Worm (Caenorhabditis elegans) whole organism, young adult: ENCODE data around the gene E01G4.6.

Experiments used
- B0019.2 ChIP-seq: fragments of 200-800 bp; sonication (Bioruptor generic); conservative IDR thresholded peaks from 2 replicates; pipeline ENCODE4 v1.3.6; 2022; ENCODE audit warnings: missing genetic modification reagents, missing genetic modification characterization, missing compliant biosample characterization
- B0035.1 ChIP-seq: sonication (generic microtip); optimal IDR thresholded peaks from 2 replicates; lab custom pipeline; 2016; ENCODE audit warnings: missing genetic modification characterization, mild to moderate bottlenecking, missing compliant biosample characterization, missing genotype, missing genetic modification reagents
- B0336.3 ChIP-seq: fragments of 200-800 bp; sonication (Bioruptor generic); IDR thresholded peaks from 2 replicates; pipeline ENCODE4 v1.3.6; 2022; ENCODE audit warnings: missing genetic modification characterization, missing compliant biosample characterization
- C06A6.2 ChIP-seq: fragments of 200-800 bp; sonication (Bioruptor generic); conservative IDR thresholded peaks from 2 replicates; pipeline ENCODE4 v1.3.6; 2022; ENCODE audit warnings: missing genetic modification characterization, missing compliant biosample characterization
- D2030.7 ChIP-seq: fragments of 200-800 bp; sonication (Bioruptor generic); IDR thresholded peaks from 2 replicates; pipeline ENCODE4 v1.3.6; 2022; ENCODE audit warnings: missing genetic modification reagents, missing genetic modification characterization, missing compliant biosample characterization
- F10E7.11 ChIP-seq: sonication (generic microtip); optimal IDR thresholded peaks from 2 replicates; lab custom pipeline; 2017; ENCODE audit warnings: mild to moderate bottlenecking, missing genetic modification characterization, moderate library complexity, missing compliant biosample characterization
- F22D6.2 ChIP-seq: sonication (generic microtip); optimal IDR thresholded peaks from 2 replicates; lab custom pipeline; 2016; ENCODE audit warnings: mild to moderate bottlenecking, missing genetic modification characterization, missing compliant biosample characterization
- F52B5.7 ChIP-seq: sonication (generic microtip); optimal IDR thresholded peaks from 2 replicates; lab custom pipeline; 2016; ENCODE audit warnings: mild to moderate bottlenecking, missing genetic modification characterization, missing compliant biosample characterization
- F57A8.1 ChIP-seq: fragments of 200-800 bp; sonication (Bioruptor generic); optimal IDR thresholded peaks from 2 replicates; lab custom pipeline; 2018; ENCODE audit warnings: mild to moderate bottlenecking, missing genetic modification characterization, moderate library complexity, missing compliant biosample characterization
- Y95B8A.8 ChIP-seq: fragments of 200-800 bp; sonication (Bioruptor generic); IDR thresholded peaks from 2 replicates; pipeline ENCODE4 v1.3.6; 2022; ENCODE audit warnings: missing genetic modification reagents, missing genetic modification characterization, missing compliant biosample characterization
- aptf-2 ChIP-seq: fragments of 200-800 bp; sonication (Bioruptor generic); conservative IDR thresholded peaks from 2 replicates; pipeline ENCODE4 v1.3.6; 2022; ENCODE audit warnings: missing genetic modification reagents, missing genetic modification characterization, missing compliant biosample characterization
- aptf-3 ChIP-seq: fragments of 200-800 bp; sonication (Bioruptor generic); IDR thresholded peaks from 2 replicates; pipeline ENCODE4 v1.3.6; 2022; ENCODE audit warnings: missing genetic modification characterization, missing compliant biosample characterization
- attf-3 ChIP-seq: fragments of 200-800 bp; sonication (Bioruptor generic); conservative IDR thresholded peaks from 2 replicates; pipeline ENCODE4 v1.3.6; 2022; ENCODE audit warnings: missing genetic modification reagents, missing genetic modification characterization, missing compliant biosample characterization
- bed-1 ChIP-seq: fragments of 200-800 bp; sonication (Bioruptor generic); IDR thresholded peaks from 2 replicates; pipeline ENCODE4 v1.3.6; 2022; ENCODE audit warnings: missing genetic modification reagents, missing genetic modification characterization, missing compliant biosample characterization
- bed-2 ChIP-seq: fragments of 200-800 bp; sonication (Bioruptor generic); IDR thresholded peaks from 2 replicates; pipeline ENCODE4 v1.3.6; 2022; ENCODE audit warnings: missing genetic modification reagents, missing genetic modification characterization, missing compliant biosample characterization
- cebp-2 ChIP-seq: fragments of 200-800 bp; sonication (Bioruptor generic); IDR thresholded peaks from 2 replicates; pipeline ENCODE4 v1.3.6; 2022; ENCODE audit warnings: missing genetic modification characterization, missing compliant biosample characterization
- ceh-40 ChIP-seq: fragments of 200-800 bp; sonication (Bioruptor generic); IDR thresholded peaks from 2 replicates; pipeline ENCODE4 v1.3.6; 2022; ENCODE audit warnings: missing genetic modification characterization, missing compliant biosample characterization
- ceh-79 ChIP-seq: sonication (generic microtip); optimal IDR thresholded peaks from 2 replicates; lab custom pipeline; 2017; ENCODE audit warnings: mild to moderate bottlenecking, missing genetic modification characterization, missing compliant biosample characterization
- die-1 ChIP-seq: sonication (generic microtip); optimal IDR thresholded peaks from 2 replicates; lab custom pipeline; 2016; ENCODE audit warnings: missing genotype, mild to moderate bottlenecking, missing genetic modification characterization, missing compliant biosample characterization
- dpl-1 ChIP-seq: fragments of 150-350 bp; optimal IDR thresholded peaks from 2 replicates; lab custom pipeline; 2014; ENCODE audit warnings: missing biosample characterization, missing genetic modification reagents, missing genetic modification characterization
- gei-17 ChIP-seq: fragments of 200-800 bp; sonication (Bioruptor generic); optimal IDR thresholded peaks from 2 replicates; lab custom pipeline; 2018; ENCODE audit warnings: mild to moderate bottlenecking, missing genetic modification characterization, missing compliant biosample characterization
- hlh-12 ChIP-seq: sonication (generic microtip); optimal IDR thresholded peaks from 2 replicates; lab custom pipeline; 2016; ENCODE audit warnings: missing genetic modification characterization, missing compliant biosample characterization
- lag-1 ChIP-seq: fragments of 200-800 bp; sonication (Bioruptor generic); IDR thresholded peaks from 2 replicates; pipeline ENCODE4 v1.3.6; 2022; ENCODE audit warnings: missing genetic modification reagents, missing genetic modification characterization, missing compliant biosample characterization
- let-526 ChIP-seq: fragments of 200-800 bp; sonication (Bioruptor generic); IDR thresholded peaks from 2 replicates; pipeline ENCODE4 v1.3.6; 2022; ENCODE audit warnings: missing genetic modification reagents, missing genetic modification characterization, missing compliant biosample characterization
- madf-3 ChIP-seq: fragments of 200-800 bp; sonication (Bioruptor generic); IDR thresholded peaks from 2 replicates; pipeline ENCODE4 v1.3.6; 2022; ENCODE audit warnings: missing genetic modification reagents, missing genetic modification characterization, missing compliant biosample characterization
- madf-6 ChIP-seq: fragments of 200-800 bp; sonication (Bioruptor generic); IDR thresholded peaks from 2 replicates; pipeline ENCODE4 v1.3.6; 2022; ENCODE audit warnings: missing genetic modification reagents, missing genetic modification characterization, missing compliant biosample characterization
- mcd-1 ChIP-seq: fragments of 200-800 bp; sonication (Bioruptor generic); IDR thresholded peaks from 2 replicates; pipeline ENCODE4 v1.3.6; 2022; ENCODE audit warnings: missing genetic modification reagents, missing genetic modification characterization, missing compliant biosample characterization
- mel-28 ChIP-seq: sonication (generic microtip); optimal IDR thresholded peaks from 2 replicates; lab custom pipeline; 2016; ENCODE audit warnings: borderline replicate concordance, mild to moderate bottlenecking, missing genetic modification characterization, missing compliant biosample characterization
- nfya-1 ChIP-seq: sonication (generic microtip); optimal IDR thresholded peaks from 2 replicates; lab custom pipeline; 2017; ENCODE audit warnings: antibody characterized with exemption, missing compliant biosample characterization, missing genetic modification characterization, borderline replicate concordance; ENCODE audit not compliant: insufficient read depth
- nfyb-1 ChIP-seq: fragments of 200-800 bp; sonication (Bioruptor generic); IDR thresholded peaks from 2 replicates; pipeline ENCODE4 v1.3.6; 2022; ENCODE audit warnings: missing genetic modification reagents, missing genetic modification characterization, missing compliant biosample characterization
- nhr-80 ChIP-seq: sonication (generic microtip); optimal IDR thresholded peaks from 2 replicates; lab custom pipeline; 2016; ENCODE audit warnings: missing genetic modification characterization, missing compliant biosample characterization
- pha-4 ChIP-seq: fragments of 150-350 bp; sonication (generic microtip); optimal IDR thresholded peaks from 2 replicates; lab custom pipeline; 2014; ENCODE audit warnings: missing biosample characterization, missing genetic modification reagents, missing genetic modification characterization
- rcor-1 ChIP-seq: fragments of 200-800 bp; sonication (Bioruptor generic); IDR thresholded peaks from 2 replicates; pipeline ENCODE4 v1.3.6; 2022; ENCODE audit warnings: missing genetic modification reagents, missing genetic modification characterization, missing compliant biosample characterization
- rec-8 ChIP-seq, 2 experiments: sonication (generic microtip); optimal IDR thresholded peaks; 2 replicates each; lab custom pipeline; 2016; ENCODE audit warnings: mild to moderate bottlenecking in 2 of 2, missing genetic modification characterization in 2 of 2, missing genetic modification reagents in 2 of 2, missing genotype in 2 of 2, missing biosample characterization in 1 of 2, missing compliant biosample characterization in 1 of 2, moderate library complexity in 1 of 2
- sdz-38 ChIP-seq: sonication (generic microtip); optimal IDR thresholded peaks from 2 replicates; lab custom pipeline; 2016; ENCODE audit warnings: missing genotype, missing genetic modification characterization, missing compliant biosample characterization
- snpc-1.1 ChIP-seq: sonication (generic microtip); optimal IDR thresholded peaks from 2 replicates; lab custom pipeline; 2017; ENCODE audit warnings: missing genetic modification characterization, mild to moderate bottlenecking, missing compliant biosample characterization, antibody characterized with exemption, moderate library complexity, missing genotype, missing genetic modification reagents; ENCODE audit not compliant: insufficient read depth
- snpc-1.3 ChIP-seq: sonication (generic microtip); optimal IDR thresholded peaks from 2 replicates; lab custom pipeline; 2017; ENCODE audit warnings: missing genetic modification characterization, mild to moderate bottlenecking, missing compliant biosample characterization, antibody characterized with exemption, moderate library complexity, missing genotype, missing genetic modification reagents; ENCODE audit not compliant: insufficient read depth
- snpc-3.4 ChIP-seq: sonication (generic microtip); optimal IDR thresholded peaks from 2 replicates; lab custom pipeline; 2017; ENCODE audit warnings: missing genetic modification characterization, mild to moderate bottlenecking, missing compliant biosample characterization, antibody characterized with exemption, moderate library complexity, missing genotype, missing genetic modification reagents
- tbp1 ChIP-seq: fragments of 200-800 bp; sonication (Bioruptor generic); optimal IDR thresholded peaks from 2 replicates; lab custom pipeline; 2018; ENCODE audit warnings: mild to moderate bottlenecking, missing genetic modification characterization, missing compliant biosample characterization
- tbx-9 ChIP-seq: sonication (generic microtip); optimal IDR thresholded peaks from 2 replicates; lab custom pipeline; 2016; ENCODE audit warnings: borderline replicate concordance, missing genetic modification characterization, inconsistent platforms, missing compliant biosample characterization
- tlf-1 ChIP-seq: fragments of 200-800 bp; sonication (Bioruptor generic); optimal IDR thresholded peaks from 2 replicates; lab custom pipeline; 2018; ENCODE audit warnings: mild to moderate bottlenecking, missing genetic modification characterization, missing compliant biosample characterization
- unc-62 ChIP-seq: fragments of 150-350 bp; optimal IDR thresholded peaks from 2 replicates; lab custom pipeline; 2014; ENCODE audit warnings: missing biosample characterization, missing genetic modification reagents, missing genetic modification characterization
- xnd-1 ChIP-seq: sonication (generic microtip); optimal IDR thresholded peaks from 2 replicates; lab custom pipeline; 2016; ENCODE audit warnings: missing genotype, missing genetic modification reagents, missing genetic modification characterization, missing compliant biosample characterization

The E01G4.6 gene

DNA sequence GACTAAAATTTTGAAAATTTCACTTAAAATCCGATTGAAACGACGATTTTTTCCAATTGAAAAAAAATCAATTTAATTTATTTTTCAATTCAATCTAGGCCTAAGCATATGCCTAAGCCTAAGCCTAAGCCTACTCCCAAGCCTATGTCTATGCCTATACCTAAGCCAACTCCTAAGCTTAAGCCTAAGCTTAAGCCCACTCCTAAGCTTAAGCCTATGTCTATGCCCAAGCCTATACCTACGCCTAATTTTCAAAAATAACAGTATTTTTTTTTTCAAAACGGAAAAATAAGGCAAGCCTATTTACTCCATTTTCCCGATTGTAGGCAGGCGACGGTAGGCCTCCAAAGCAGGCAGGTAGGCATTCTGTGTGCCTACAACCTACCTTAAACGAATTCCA, 37.9 kb upstream of the E01G4.6 start (continued):
- TF ChIP-seq xnd-1 (tag; lab: Kevin White, UChicago) (no peak), nfya-1 (tag; lab: Kevin White, UChicago) (no peak), B0019.2 (no peak), B0035.1 (tag; lab: Kevin White, UChicago) (no peak)

DNA sequence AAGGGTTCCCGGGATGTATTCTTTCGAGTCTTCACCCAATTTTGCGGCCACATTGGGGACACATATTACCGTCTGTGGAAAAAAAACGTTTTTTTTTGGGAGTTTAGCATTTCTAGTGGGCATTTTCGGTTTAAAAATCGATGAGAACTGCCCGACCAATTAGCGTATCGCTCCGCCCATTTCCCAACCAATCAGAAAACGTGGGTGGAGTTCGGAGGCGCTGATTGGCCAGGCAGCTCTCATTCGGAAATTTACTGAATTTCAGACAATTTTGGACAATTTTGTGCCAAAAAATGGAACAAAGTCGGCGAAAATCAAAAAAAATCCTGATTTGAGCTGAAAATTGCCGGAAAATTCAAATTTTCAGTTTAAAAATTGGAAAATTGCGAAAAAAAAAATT, 35.6 kb upstream of the E01G4.6 start:
- TF ChIP-seq mcd-1 (GFP tag; lab: Robert Waterston, UW): no peak
- peak; percentile 75; the same call in 1 of the 2 replicates for TF ChIP-seq nfyb-1 (GFP tag; lab: Robert Waterston, UW)

DNA sequence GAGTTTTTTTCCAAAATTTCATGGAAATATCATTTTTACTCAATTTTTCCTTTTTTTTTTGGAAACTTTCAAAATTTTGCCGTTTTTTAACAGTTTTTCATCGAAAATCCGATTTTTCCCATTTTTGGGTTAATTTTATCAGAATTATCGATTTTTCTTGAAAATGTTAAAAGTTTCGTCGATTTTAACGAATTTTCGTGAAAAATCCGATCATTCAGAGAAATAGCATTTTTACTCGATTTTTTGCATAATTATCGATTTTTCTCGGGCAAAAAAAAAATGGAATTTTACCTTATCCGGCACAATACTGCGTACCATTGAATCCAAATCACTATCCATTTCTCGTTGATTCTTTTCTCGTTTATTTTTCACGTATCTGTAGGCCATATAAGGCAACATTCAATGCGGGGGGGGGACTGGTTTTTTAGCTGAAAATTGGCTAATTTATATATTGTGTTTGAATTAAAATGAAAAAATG, 35.0 kb upstream of the E01G4.6 start, which contains the start of gene tbc-14:
Gene tbc-14, minus strand, starts transcription at position 428 of the 478 bp plus-strand sequence.
- TF ChIP-seq snpc-3.4 (no peak), dpl-1 (no peak), aptf-3 (no peak), rcor-1 (GFP tag; lab: Robert Waterston, UW) (no peak), F57A8.1 (no peak), tbx-9 (tag; lab: Kevin White, UChicago) (no peak), C06A6.2 (no peak)

DNA sequence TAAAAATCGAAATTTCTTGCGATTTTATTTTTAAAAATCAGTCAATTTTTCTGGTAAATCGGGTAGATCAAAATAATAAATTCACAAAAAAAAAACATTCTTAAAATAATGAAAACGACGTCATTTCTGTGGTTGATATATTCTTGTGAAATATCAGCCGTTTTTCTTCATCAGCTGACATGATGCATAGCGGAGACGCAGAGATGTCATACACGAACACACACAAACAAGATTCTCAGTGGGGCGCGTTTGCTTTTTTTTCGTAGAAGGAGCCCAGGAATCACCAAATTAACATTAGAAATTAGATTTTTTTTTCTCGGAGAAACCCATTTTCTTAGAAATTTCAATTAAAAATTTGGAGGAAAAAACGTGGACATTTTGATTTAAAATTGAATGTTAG, 34.5 kb upstream of the E01G4.6 start:
- TF ChIP-seq tbx-9 (tag; lab: Kevin White, UChicago) (no peak), sdz-38 (tag; lab: Kevin White, UChicago) (no peak), bed-2 (GFP tag; lab: Robert Waterston, UW) (no peak), tbp1 (GFP tag; lab: Kevin White, UChicago) (peak; percentile 28), tlf-1 (GFP tag; lab: Kevin White, UChicago) (no peak), cebp-2 (GFP tag; lab: Robert Waterston, UW) (no peak), bed-1 (no peak), F57A8.1 (no peak), lag-1 (GFP tag; lab: Robert Waterston, UW) (no peak), F52B5.7 (tag; lab: Kevin White, UChicago) (no peak), F10E7.11 (tag; lab: Kevin White, UChicago) (no peak), nhr-80 (tag; lab: Kevin White, UChicago) (peak; percentile 70), let-526 (GFP tag; lab: Robert Waterston, UW) (no peak), aptf-2 (no peak), gei-17 (no peak), snpc-1.1 (tag; lab: Kevin White, UChicago) (no peak), pha-4 (tag; lab: Kevin White, UChicago) (peak; percentile 86), madf-3 (no peak), hlh-12 (no peak), die-1 (tag; lab: Kevin White, UChicago) (no peak), attf-3 (GFP tag; lab: Robert Waterston, UW) (no peak), madf-6 (GFP tag; lab: Robert Waterston, UW) (no peak), ceh-79 (tag; lab: Kevin White, UChicago) (no peak), Y95B8A.8 (GFP tag; lab: Robert Waterston, UW) (no peak), unc-62 (GFP tag; lab: Kevin White, UChicago) (no peak), D2030.7 (GFP tag; lab: Robert Waterston, UW) (no peak), ceh-40 (GFP tag; lab: Robert Waterston, UW) (no peak), mel-28 (no peak), xnd-1 (tag; lab: Kevin White, UChicago) (no peak), B0336.3 (GFP tag; lab: Robert Waterston, UW) (0 out of 2 replicates have a peak, but pooled peaks have one; percentile 18), F22D6.2 (tag; lab: Kevin White, UChicago) (no peak), snpc-1.3 (no peak), mcd-1 (GFP tag; lab: Robert Waterston, UW) (peak; percentile 92), rec-8 (tag; optimal IDR thresholded peaks at IDR 0.05; lab: Kevin White, UChicago) (no peak)
